Worm (Caenorhabditis elegans) whole organism, L2 larva: ENCODE measurements around the gene npr-27.
A peak's percentile ranks its signal among the peaks of the same experiment; 100 is the strongest.

Experiments
- alr-1 ChIP-seq: fragments of 150-350 bp; optimal IDR thresholded peaks from 2 replicates; lab custom pipeline; 2014; ENCODE audit warnings: missing biosample characterization, missing genetic modification characterization
- aly-2 ChIP-seq: fragments of 150-350 bp; optimal IDR thresholded peaks from 2 replicates; lab custom pipeline; 2014; ENCODE audit warnings: missing biosample characterization, missing genetic modification characterization
- ama-1 ChIP-seq: fragments of 150-350 bp; optimal IDR thresholded peaks from 2 replicates; lab custom pipeline; 2018; ENCODE audit warnings: inconsistent platforms
- blmp-1 ChIP-seq: sonication (generic microtip); optimal IDR thresholded peaks from 2 replicates; lab custom pipeline; 2017; ENCODE audit warnings: missing genetic modification characterization, mild to moderate bottlenecking, missing compliant biosample characterization, antibody characterized with exemption, moderate library complexity; ENCODE audit not compliant: insufficient read depth
- egl-27 ChIP-seq: sonication (generic microtip); optimal IDR thresholded peaks from 3 replicates; lab custom pipeline; 2017; ENCODE audit warnings: missing biosample characterization, missing genetic modification reagents, missing genetic modification characterization
- elt-3 ChIP-seq: sonication (generic microtip); optimal IDR thresholded peaks from 2 replicates; lab custom pipeline; 2017; ENCODE audit warnings: missing biosample characterization, missing genetic modification characterization
- fos-1 ChIP-seq: fragments of 150-350 bp; optimal IDR thresholded peaks from 2 replicates; lab custom pipeline; 2014; ENCODE audit warnings: missing biosample characterization, missing genetic modification characterization
- gmeb-1 ChIP-seq: fragments of 150-350 bp; optimal IDR thresholded peaks from 2 replicates; lab custom pipeline; 2014; ENCODE audit warnings: missing biosample characterization, missing genetic modification characterization
- lin-11 ChIP-seq: fragments of 150-350 bp; sonication (generic microtip); optimal IDR thresholded peaks from 2 replicates; lab custom pipeline; 2014; ENCODE audit warnings: missing biosample characterization, missing genetic modification characterization, inconsistent platforms, mixed read lengths
- mab-5 ChIP-seq: fragments of 150-350 bp; optimal IDR thresholded peaks from 2 replicates; lab custom pipeline; 2014; ENCODE audit warnings: missing biosample characterization, missing genetic modification characterization
- nhr-12 ChIP-seq: fragments of 150-350 bp; optimal IDR thresholded peaks from 2 replicates; lab custom pipeline; 2014; ENCODE audit warnings: missing biosample characterization, missing genetic modification characterization
- snpc-4 ChIP-seq: fragments of 150-350 bp; optimal IDR thresholded peaks from 2 replicates; lab custom pipeline; 2014; ENCODE audit warnings: missing biosample characterization, missing genetic modification characterization
- unc-62 ChIP-seq: fragments of 150-350 bp; optimal IDR thresholded peaks from 2 replicates; lab custom pipeline; 2014; ENCODE audit warnings: missing biosample characterization, missing genetic modification reagents, missing genetic modification characterization
- ztf-11 ChIP-seq: sonication (generic microtip); optimal IDR thresholded peaks from 2 replicates; lab custom pipeline; 2017; ENCODE audit warnings: missing biosample characterization, missing genetic modification characterization

- TF ChIP-seq mab-5 (tag; lab: Kevin White, UChicago) = peak; percentile 84
- peak; percentile 28 for TF ChIP-seq blmp-1 (tag; lab: Kevin White, UChicago)
- peak; percentile 2 for TF ChIP-seq lin-11 (tag; lab: Kevin White, UChicago)
- peak; percentile 57 for TF ChIP-seq gmeb-1 (tag; lab: Kevin White, UChicago)
- TF ChIP-seq nhr-12 (tag; lab: Kevin White, UChicago) = no peak
- no peak for TF ChIP-seq ztf-11 (tag; lab: Kevin White, UChicago)
- TF ChIP-seq egl-27 = peak; percentile 85
- no peak for TF ChIP-seq aly-2 (tag; lab: Kevin White, UChicago)
- TF ChIP-seq ama-1 (lab: Kevin White, UChicago) = no peak
- no peak for TF ChIP-seq elt-3 (tag; lab: Kevin White, UChicago)
- TF ChIP-seq fos-1 (tag; lab: Kevin White, UChicago) = peak; percentile 95
- TF ChIP-seq unc-62 (GFP tag; lab: Kevin White, UChicago) = peak; percentile 60
- peak; percentile 31 for TF ChIP-seq snpc-4
- TF ChIP-seq alr-1 (tag; lab: Kevin White, UChicago) = no peak
These were observed 14.6 kb downstream of the npr-27 start for ce11 chrIV:7319931-7320435.
